Worm (Caenorhabditis elegans): ENCODE results near the gene B0457.2.

The B0457.2 gene

ce11 chrII:8883559-8883958, 42.8 kb downstream of the B0457.2 start, which contains the start of gene rha-1:
Gene rha-1 (minus strand): TSS chrII:8883659.
- TF ChIP-seq ceh-36 (tag; optimal IDR thresholded peaks at IDR 0.05) (no peak), ets-7 (tag; optimal IDR thresholded peaks at IDR 0.05) (no peak), hmg-4 (GFP tag; optimal IDR thresholded peaks at IDR 0.05) (no peak), B0310.2 (tag; optimal IDR thresholded peaks at IDR 0.05) (no peak), ceh-13 (GFP tag; optimal IDR thresholded peaks at IDR 0.05) (no peak), flt-1 (GFP tag; IDR thresholded peaks at IDR 0.05) (no peak), hnd-1 (tag; optimal IDR thresholded peaks at IDR 0.05) (no peak), tra-4 (tag; optimal IDR thresholded peaks at IDR 0.05) (no peak), aly-1 (tag; optimal IDR thresholded peaks at IDR 0.05) (no peak), scrt-1 (GFP tag; IDR thresholded peaks at IDR 0.05) (no peak), tbx-11 (GFP tag; IDR thresholded peaks at IDR 0.05) (no peak), pes-1 (GFP tag; IDR thresholded peaks at IDR 0.05) (no peak)

- TF ChIP-seq ceh-13 (GFP tag; optimal IDR thresholded peaks at IDR 0.05) (no peak), B0310.2 (tag; optimal IDR thresholded peaks at IDR 0.05) (no peak), ets-7 (tag; optimal IDR thresholded peaks at IDR 0.05) (no peak), hnd-1 (tag; optimal IDR thresholded peaks at IDR 0.05) (no peak), ama-1 (optimal IDR thresholded peaks at IDR 0.05) (no peak), F13C5.2 (tag; optimal IDR thresholded peaks at IDR 0.05) (no peak), hmg-4 (GFP tag; optimal IDR thresholded peaks at IDR 0.05) (no peak), ceh-36 (tag; optimal IDR thresholded peaks at IDR 0.05) (no peak), scrt-1 (GFP tag; IDR thresholded peaks at IDR 0.05) (no peak), tbx-11 (GFP tag; IDR thresholded peaks at IDR 0.05) (no peak), tra-4 (tag; optimal IDR thresholded peaks at IDR 0.05) (no peak)
These were observed 47.8 kb downstream of the B0457.2 start for ce11 chrII:8878528-8878927.

ce11 chrII:8877032-8877985, 49.0 kb downstream of the B0457.2 start:
- no peak for TF ChIP-seq tbx-37 (GFP tag; conservative IDR thresholded peaks at IDR 0.05)
- TF ChIP-seq aly-1 (tag; optimal IDR thresholded peaks at IDR 0.05), result no peak
- no peak for TF ChIP-seq scrt-1 (GFP tag; IDR thresholded peaks at IDR 0.05)
- no peak for TF ChIP-seq hmg-4 (GFP tag; optimal IDR thresholded peaks at IDR 0.05)
- no peak for TF ChIP-seq hmbx-1 (tag; optimal IDR thresholded peaks at IDR 0.05)
- no peak for TF ChIP-seq flt-1 (GFP tag; IDR thresholded peaks at IDR 0.05)
- TF ChIP-seq ama-1 (optimal IDR thresholded peaks at IDR 0.05), result no peak
- no peak for TF ChIP-seq sea-1 (GFP tag; conservative IDR thresholded peaks at IDR 0.05)

Measured in whole organism, early embryonic.